Fruit fly (Drosophila melanogaster): ENCODE data around the gene ebd1.

- TF ChIP-seq CG34367 (tag; optimal IDR thresholded peaks at IDR 0.05) (peak; percentile 23), Pif1B (GFP tag; optimal IDR thresholded peaks at IDR 0.05) (peak; percentile 16), CG17806 (tag; optimal IDR thresholded peaks at IDR 0.05) (peak; percentile 63), CG8159 (tag; optimal IDR thresholded peaks at IDR 0.05) (peak; percentile 65), Pif1A (GFP tag; optimal IDR thresholded peaks at IDR 0.05) (peak; percentile 0)
These were observed 43.0 kb downstream of the ebd1 start for dm6 chr3L:642146-642864.

All from whole organism, pupa.